Fruit fly (Drosophila melanogaster): ENCODE results near the gene Pdcd4.

dm6 chrX:13797538-13797937, 42.3 kb upstream of the Pdcd4 start, which contains the start of gene CG10996:
- TF ChIP-seq CG11294 (GFP tag; IDR thresholded peaks at IDR 0.05), result no peak
- TF ChIP-seq Hr38 (GFP tag; optimal IDR thresholded peaks at IDR 0.05), result no peak
- TF ChIP-seq lz (GFP tag; optimal IDR thresholded peaks at IDR 0.05), result no peak
- TF ChIP-seq vri (GFP tag; optimal IDR thresholded peaks at IDR 0.05), result no peak
- no peak for TF ChIP-seq CG11902 (GFP tag; optimal IDR thresholded peaks at IDR 0.05)
- no peak for TF ChIP-seq Lpt (GFP tag; optimal IDR thresholded peaks at IDR 0.05)
- no peak for TF ChIP-seq ss (GFP tag; optimal IDR thresholded peaks at IDR 0.05)
